Worm (Caenorhabditis elegans) whole organism, mixed stage, embryonic: ENCODE results near the gene spp-24.

ENCODE experiments used
- M03D4.4 ChIP-seq: sonication (generic microtip); optimal IDR thresholded peaks from 2 replicates; lab custom pipeline; 2017; ENCODE audit warnings: mild to moderate bottlenecking, missing genetic modification characterization, missing compliant biosample characterization
- bed-3 ChIP-seq: fragments of 200-800 bp; sonication (Bioruptor generic); optimal IDR thresholded peaks from 3 replicates; lab custom pipeline; 2018; ENCODE audit warnings: mild to moderate bottlenecking, missing genetic modification characterization, moderate library complexity, missing compliant biosample characterization
- ceh-39 ChIP-seq: fragments of 150-350 bp; optimal IDR thresholded peaks from 2 replicates; lab custom pipeline; 2014; ENCODE audit warnings: missing biosample characterization, missing genetic modification characterization
- ceh-43 ChIP-seq: fragments of 200-800 bp; sonication (Bioruptor generic); optimal IDR thresholded peaks from 2 replicates; lab custom pipeline; 2018; ENCODE audit warnings: mild to moderate bottlenecking, missing genetic modification characterization, moderate library complexity, missing compliant biosample characterization
- ceh-83 ChIP-seq: fragments of 200-800 bp; sonication (Bioruptor generic); optimal IDR thresholded peaks from 2 replicates; lab custom pipeline; 2018; ENCODE audit warnings: mild to moderate bottlenecking, missing genetic modification characterization, missing compliant biosample characterization
- ces-1 ChIP-seq: fragments of 150-350 bp; optimal IDR thresholded peaks from 2 replicates; lab custom pipeline; 2014; ENCODE audit warnings: missing biosample characterization, missing genetic modification reagents, missing genetic modification characterization
- cnd-1 ChIP-seq: fragments of 200-800 bp; sonication (Bioruptor generic); optimal IDR thresholded peaks from 2 replicates; lab custom pipeline; 2018; ENCODE audit warnings: mild to moderate bottlenecking, missing genetic modification characterization, missing compliant biosample characterization
- drap-1 ChIP-seq: fragments of 200-800 bp; sonication (Bioruptor generic); optimal IDR thresholded peaks from 3 replicates; lab custom pipeline; 2018; ENCODE audit warnings: mild to moderate bottlenecking, missing genetic modification characterization, missing compliant biosample characterization
- elt-1 ChIP-seq: sonication (generic microtip); optimal IDR thresholded peaks from 2 replicates; lab custom pipeline; 2017; ENCODE audit warnings: missing genetic modification characterization, mild to moderate bottlenecking, missing compliant biosample characterization, antibody characterized with exemption, moderate library complexity, borderline replicate concordance; ENCODE audit not compliant: insufficient read depth
- flh-1 ChIP-seq: fragments of 200-800 bp; sonication (Bioruptor generic); optimal IDR thresholded peaks from 2 replicates; lab custom pipeline; 2018; ENCODE audit warnings: mild to moderate bottlenecking, missing genetic modification characterization, moderate library complexity, missing compliant biosample characterization
- ham-2 ChIP-seq: fragments of 200-800 bp; sonication (Bioruptor generic); optimal IDR thresholded peaks from 2 replicates; lab custom pipeline; 2018; ENCODE audit warnings: mild to moderate bottlenecking, missing genetic modification characterization, missing compliant biosample characterization
- hlh-1 ChIP-seq: fragments of 150-350 bp; optimal IDR thresholded peaks from 2 replicates; lab custom pipeline; 2014; ENCODE audit warnings: missing biosample characterization, missing genetic modification reagents, missing genetic modification characterization
- lin-32 ChIP-seq: fragments of 200-800 bp; sonication (Bioruptor generic); optimal IDR thresholded peaks from 2 replicates; lab custom pipeline; 2018; ENCODE audit warnings: mild to moderate bottlenecking, missing genetic modification characterization, missing compliant biosample characterization
- lsy-2 ChIP-seq: fragments of 150-350 bp; optimal IDR thresholded peaks from 2 replicates; lab custom pipeline; 2014; ENCODE audit warnings: missing biosample characterization, missing genetic modification characterization
- mab-5 ChIP-seq: fragments of 150-350 bp; optimal IDR thresholded peaks from 2 replicates; lab custom pipeline; 2014; ENCODE audit warnings: missing biosample characterization, missing genetic modification characterization
- mep-1 ChIP-seq: fragments of 150-350 bp; optimal IDR thresholded peaks from 2 replicates; lab custom pipeline; 2017; ENCODE audit warnings: missing biosample characterization, missing genetic modification reagents, missing genetic modification characterization, inconsistent platforms
- mls-2 ChIP-seq: sonication (generic microtip); optimal IDR thresholded peaks from 2 replicates; lab custom pipeline; 2016; ENCODE audit warnings: mild to moderate bottlenecking, missing genetic modification characterization, moderate library complexity, missing compliant biosample characterization
- nhr-12 ChIP-seq: fragments of 150-350 bp; optimal IDR thresholded peaks from 2 replicates; lab custom pipeline; 2014; ENCODE audit warnings: missing biosample characterization, missing genetic modification characterization
- nhr-2 ChIP-seq: fragments of 150-350 bp; optimal IDR thresholded peaks from 2 replicates; lab custom pipeline; 2014; ENCODE audit warnings: missing biosample characterization, missing genetic modification characterization
- nhr-237 ChIP-seq: fragments of 150-350 bp; optimal IDR thresholded peaks from 2 replicates; lab custom pipeline; 2014; ENCODE audit warnings: missing biosample characterization, missing genetic modification characterization
- nhr-28 ChIP-seq: fragments of 150-350 bp; optimal IDR thresholded peaks from 2 replicates; lab custom pipeline; 2014; ENCODE audit warnings: missing biosample characterization, missing genetic modification characterization
- nhr-76 ChIP-seq: sonication (generic microtip); optimal IDR thresholded peaks from 2 replicates; lab custom pipeline; 2017; ENCODE audit warnings: missing biosample characterization, missing genetic modification characterization
- pha-4 ChIP-seq: fragments of 150-350 bp; optimal IDR thresholded peaks from 2 replicates; lab custom pipeline; 2018; ENCODE audit warnings: missing biosample characterization, missing genetic modification reagents, missing genetic modification characterization
- sem-2 ChIP-seq: fragments of 200-800 bp; sonication (Bioruptor generic); optimal IDR thresholded peaks from 2 replicates; lab custom pipeline; 2018; ENCODE audit warnings: mild to moderate bottlenecking, missing genetic modification characterization, missing compliant biosample characterization
- sptf-1 ChIP-seq: sonication (generic microtip); optimal IDR thresholded peaks from 2 replicates; lab custom pipeline; 2017; ENCODE audit warnings: mild to moderate bottlenecking, missing genetic modification characterization, moderate library complexity, missing compliant biosample characterization
- unc-39 ChIP-seq: fragments of 150-350 bp; optimal IDR thresholded peaks from 2 replicates; lab custom pipeline; 2014; ENCODE audit warnings: missing biosample characterization, missing genetic modification characterization
- unc-62 ChIP-seq: fragments of 150-350 bp; optimal IDR thresholded peaks from 2 replicates; lab custom pipeline; 2014; ENCODE audit warnings: missing biosample characterization, missing genetic modification reagents, missing genetic modification characterization
- zip-8 ChIP-seq: fragments of 150-350 bp; optimal IDR thresholded peaks from 2 replicates; lab custom pipeline; 2014; ENCODE audit warnings: missing biosample characterization, missing genetic modification characterization
- ztf-11 ChIP-seq: fragments of 150-350 bp; optimal IDR thresholded peaks from 2 replicates; lab custom pipeline; 2014; ENCODE audit warnings: missing biosample characterization, missing genetic modification characterization

Gene spp-24

ce11 chrII:12685-13084, 26.7 kb downstream of the spp-24 start, which contains the start of gene best-3:
best-3 (plus strand) TSS chrII:12985.
- no peak for TF ChIP-seq nhr-2
- no peak for TF ChIP-seq sem-2 (GFP tag; lab: Kevin White, UChicago)
- no peak for TF ChIP-seq cnd-1 (tag; lab: Kevin White, UChicago)
- TF ChIP-seq mab-5 (tag; lab: Kevin White, UChicago) = no peak
- no peak for TF ChIP-seq unc-39 (tag; lab: Kevin White, UChicago)
- TF ChIP-seq unc-62 (GFP tag; lab: Kevin White, UChicago) = no peak
- no peak for TF ChIP-seq lin-32
- no peak for TF ChIP-seq nhr-12 (tag; lab: Kevin White, UChicago)
- TF ChIP-seq nhr-237 = no peak
- TF ChIP-seq drap-1 (GFP tag; lab: Kevin White, UChicago) = no peak
- no peak for TF ChIP-seq bed-3 (GFP tag; lab: Kevin White, UChicago)
- no peak for TF ChIP-seq mep-1 (tag; lab: Kevin White, UChicago)
- TF ChIP-seq sptf-1 (tag; lab: Kevin White, UChicago) = no peak
- no peak for TF ChIP-seq mls-2 (tag; lab: Kevin White, UChicago)
- TF ChIP-seq zip-8 (tag; lab: Kevin White, UChicago) = no peak
- TF ChIP-seq ceh-83 (GFP tag; lab: Kevin White, UChicago) = no peak
- no peak for TF ChIP-seq ces-1
- TF ChIP-seq hlh-1 (tag; lab: Kevin White, UChicago) = no peak
- no peak for TF ChIP-seq ceh-43 (GFP tag; lab: Kevin White, UChicago)
- TF ChIP-seq, all 35 proteins: peak for 0

ce11 chrII:11783-12182, 27.6 kb downstream of the spp-24 start, which contains the start of gene best-4:
best-4 (minus strand) TSS chrII:11883.
- no peak for TF ChIP-seq nhr-28 (tag; lab: Kevin White, UChicago)
- no peak for TF ChIP-seq ham-2
- no peak for TF ChIP-seq flh-1 (GFP tag; lab: Kevin White, UChicago)
- no peak for TF ChIP-seq M03D4.4
- TF ChIP-seq elt-1 (tag; lab: Kevin White, UChicago) = no peak
- no peak for TF ChIP-seq drap-1 (GFP tag; lab: Kevin White, UChicago)
- TF ChIP-seq ceh-39 (tag; lab: Kevin White, UChicago) = no peak
- no peak for TF ChIP-seq ceh-43 (GFP tag; lab: Kevin White, UChicago)
- no peak for TF ChIP-seq unc-62 (GFP tag; lab: Kevin White, UChicago)

ce11 chrII:8212-8611, 31.1 kb downstream of the spp-24 start:
- TF ChIP-seq sem-2 (GFP tag; lab: Kevin White, UChicago) (no peak), flh-1 (GFP tag; lab: Kevin White, UChicago) (no peak), M03D4.4 (no peak), lsy-2 (tag; lab: Kevin White, UChicago) (no peak), pha-4 (tag; lab: Kevin White, UChicago) (no peak), lin-32 (no peak), ceh-43 (GFP tag; lab: Kevin White, UChicago) (no peak), mab-5 (tag; lab: Kevin White, UChicago) (no peak), ztf-11 (tag; lab: Kevin White, UChicago) (no peak)

- TF ChIP-seq nhr-76 (tag; lab: Kevin White, UChicago) (no peak), zip-8 (tag; lab: Kevin White, UChicago) (no peak), ztf-11 (tag; lab: Kevin White, UChicago) (no peak), nhr-12 (tag; lab: Kevin White, UChicago) (no peak), ceh-43 (GFP tag; lab: Kevin White, UChicago) (no peak), drap-1 (GFP tag; lab: Kevin White, UChicago) (no peak), ham-2 (no peak), lsy-2 (tag; lab: Kevin White, UChicago) (no peak), mls-2 (tag; lab: Kevin White, UChicago) (no peak)
These were observed 33.0 kb downstream of the spp-24 start, which contains the start of gene osta-1 for ce11 chrII:6349-6748. osta-1 (plus strand) TSS chrII:6657.

- TF ChIP-seq bed-3 (GFP tag; lab: Kevin White, UChicago) (no peak), nhr-28 (tag; lab: Kevin White, UChicago) (no peak), ceh-43 (GFP tag; lab: Kevin White, UChicago) (no peak), nhr-76 (tag; lab: Kevin White, UChicago) (no peak)
These were observed 34.5 kb downstream of the spp-24 start for ce11 chrII:4793-5192.
